Fruit fly (Drosophila melanogaster) whole organism, embryonic: ENCODE measurements around the gene a5.

ENCODE experiments used
- BEAF-32 ChIP-seq: fragments of 200-800 bp; sonication (Bioruptor generic); optimal IDR thresholded peaks from 3 replicates; lab custom pipeline; 2017; ENCODE audit warnings: missing biosample characterization, missing genetic modification characterization, mild to moderate bottlenecking, moderate library complexity, missing genetic modification reagents
- CG10209 ChIP-seq: fragments of 200-800 bp; sonication (Bioruptor generic); optimal IDR thresholded peaks from 3 replicates; lab custom pipeline; 2017; ENCODE audit warnings: missing biosample characterization, mild to moderate bottlenecking, missing genetic modification characterization, missing genetic modification reagents
- cwo ChIP-seq: fragments of 200-800 bp; sonication (Bioruptor generic); optimal IDR thresholded peaks from 3 replicates; lab custom pipeline; 2017; ENCODE audit warnings: missing biosample characterization, missing genetic modification characterization, mild to moderate bottlenecking, moderate library complexity, missing genetic modification reagents
- da ChIP-seq: fragments of 200-800 bp; sonication (Bioruptor generic); optimal IDR thresholded peaks from 2 replicates; lab custom pipeline; 2016; ENCODE audit warnings: missing biosample characterization, missing genetic modification characterization
- sima ChIP-seq: fragments of 200-800 bp; sonication (Bioruptor generic); optimal IDR thresholded peaks from 2 replicates; lab custom pipeline; 2016; ENCODE audit warnings: missing biosample characterization, missing genetic modification characterization
- sna ChIP-seq: fragments of 200-800 bp; sonication (Bioruptor generic); IDR thresholded peaks from 2 replicates; pipeline ENCODE4 v1.3.6; 2022; ENCODE audit warnings: missing biosample characterization, missing genetic modification characterization; ENCODE audit not compliant: partially characterized antibody

DNA sequence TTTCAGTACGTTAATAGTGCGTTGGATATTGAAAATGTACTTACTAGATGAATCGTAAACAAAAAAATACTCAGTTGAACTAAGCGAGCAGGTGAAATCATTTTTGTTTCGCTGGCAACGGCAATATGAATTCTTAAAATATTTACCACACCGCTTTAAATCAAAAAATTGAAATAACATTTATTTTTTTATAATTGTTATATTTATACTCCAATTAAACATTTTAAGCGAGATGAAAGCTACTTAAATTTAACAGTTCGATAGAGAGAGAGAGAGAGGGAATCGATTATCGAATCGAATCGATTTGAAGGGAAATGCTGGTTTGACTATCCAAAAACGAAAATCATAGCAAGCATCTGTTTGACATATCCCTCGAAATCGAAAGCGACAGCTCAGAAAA lies 15.1 kb downstream of the a5 start, which contains the start of the genes CG33922 and Cdlc2:
- no peak for TF ChIP-seq sna
- TF ChIP-seq CG10209: no peak
- TF ChIP-seq BEAF-32 (GFP tag; lab: Kevin White, UChicago): no peak
- TF ChIP-seq cwo (GFP tag; lab: Kevin White, UChicago): no peak
- TF ChIP-seq da (GFP tag; lab: Kevin White, UChicago): no peak
- TF ChIP-seq sima (GFP tag; lab: Kevin White, UChicago): no peak
